Fruit fly (Drosophila melanogaster): ENCODE data around the gene vari.
A peak's percentile ranks its signal among the peaks of the same experiment; 100 is the strongest.

vari gene

dm6 chr2L:20822025-20822371, 25.2 kb upstream of the vari start (continued):
- TF ChIP-seq fd59A (GFP tag; optimal IDR thresholded peaks at IDR 0.05), result peak; percentile 9
- no peak for TF ChIP-seq dac (GFP tag; optimal IDR thresholded peaks at IDR 0.05)
- TF ChIP-seq Ets96B (tag; optimal IDR thresholded peaks at IDR 0.05), result no peak
- no peak for TF ChIP-seq CG11902 (GFP tag; optimal IDR thresholded peaks at IDR 0.05)
- no peak for TF ChIP-seq CG8319 (GFP tag; optimal IDR thresholded peaks at IDR 0.05)
- peak; percentile 84 for TF ChIP-seq svp (GFP tag)
- no peak for TF ChIP-seq cyc (GFP tag; optimal IDR thresholded peaks at IDR 0.05)
- TF ChIP-seq dsx (GFP tag; optimal IDR thresholded peaks at IDR 0.05; ENCODE audit: poor library complexity, severe bottlenecking), result peak; percentile 71
- TF ChIP-seq CG10631 (GFP tag; optimal IDR thresholded peaks at IDR 0.05), result no peak
- peak; percentile 25 for TF ChIP-seq topi (GFP tag; optimal IDR thresholded peaks at IDR 0.05)
- TF ChIP-seq CG3032 (tag; optimal IDR thresholded peaks at IDR 0.05), result no peak
- TF ChIP-seq spab (GFP tag; optimal IDR thresholded peaks at IDR 0.05), result no peak
- TF ChIP-seq Hr38 (GFP tag; optimal IDR thresholded peaks at IDR 0.05), result no peak
- no peak for TF ChIP-seq Eip75B (GFP tag; optimal IDR thresholded peaks at IDR 0.05)
- no peak for TF ChIP-seq salr (GFP tag; optimal IDR thresholded peaks at IDR 0.05)
- no peak for TF ChIP-seq CG10669 (GFP tag; optimal IDR thresholded peaks at IDR 0.05)
- peak; percentile 63 for TF ChIP-seq CG6163 (GFP tag; IDR thresholded peaks at IDR 0.05)
- peak; percentile 14 for TF ChIP-seq Met (GFP tag; optimal IDR thresholded peaks at IDR 0.05)
- no peak for TF ChIP-seq pdm3 (GFP tag; optimal IDR thresholded peaks at IDR 0.05)
- no peak for TF ChIP-seq vri (GFP tag; optimal IDR thresholded peaks at IDR 0.05)
- TF ChIP-seq acj6 (GFP tag; optimal IDR thresholded peaks at IDR 0.05), result no peak
- TF ChIP-seq Hr4 (GFP tag; optimal IDR thresholded peaks at IDR 0.05), result no peak
- no peak for TF ChIP-seq CG1621 (tag; optimal IDR thresholded peaks at IDR 0.05)
- TF ChIP-seq achi (GFP tag; optimal IDR thresholded peaks at IDR 0.05), result peak; percentile 11
- no peak for TF ChIP-seq CG7368 (GFP tag; optimal IDR thresholded peaks at IDR 0.05)
- peak; percentile 10 for TF ChIP-seq Smox (GFP tag; optimal IDR thresholded peaks at IDR 0.05)
- TF ChIP-seq fd85E (GFP tag; optimal IDR thresholded peaks at IDR 0.05), result no peak
- peak in 1 of 2 experiments; percentile 64 for TF ChIP-seq ss (GFP tag; optimal IDR thresholded peaks at IDR 0.05)
- no peak for TF ChIP-seq fkh (GFP tag; optimal IDR thresholded peaks at IDR 0.05)
- TF ChIP-seq CG9139 (GFP tag; optimal IDR thresholded peaks at IDR 0.05), result no peak
- TF ChIP-seq Lpt (GFP tag; optimal IDR thresholded peaks at IDR 0.05), result no peak

DNA sequence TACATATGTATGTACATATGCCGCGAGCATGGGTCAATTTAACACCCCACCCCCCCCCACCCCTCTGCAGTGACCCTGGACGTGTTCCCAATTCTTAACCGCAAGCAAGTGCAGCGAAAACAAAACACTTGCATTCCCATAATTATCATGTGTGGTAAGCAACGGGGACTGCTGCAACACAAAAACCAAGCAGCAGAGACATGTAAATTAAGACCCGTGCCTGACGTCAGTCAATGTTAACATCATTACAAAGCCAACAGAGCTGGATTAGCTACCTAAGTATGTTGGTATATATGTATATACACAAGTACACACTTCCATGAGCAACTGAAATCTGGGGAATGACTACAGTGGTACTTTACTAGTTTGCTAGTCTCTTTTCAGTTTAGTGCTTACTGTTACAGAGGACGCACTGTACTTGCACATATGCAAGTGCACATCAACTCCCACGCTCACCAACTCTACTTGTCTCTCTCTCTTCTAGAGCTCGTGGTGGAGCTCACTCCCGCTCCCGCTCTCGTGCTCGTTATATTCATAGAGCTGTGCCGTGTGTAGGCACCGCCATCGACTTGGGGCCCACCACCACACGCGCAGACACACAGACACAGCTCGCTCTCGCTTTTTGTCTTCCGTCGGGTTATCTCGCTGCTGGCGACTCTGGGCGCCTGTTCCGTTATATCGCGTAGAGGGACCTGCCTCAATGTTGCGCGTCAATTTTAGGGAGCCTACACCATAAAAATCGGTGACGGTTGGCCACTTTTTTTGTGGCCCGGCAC, 24.6 kb upstream of the vari start:
- peak; percentile 21 for TF ChIP-seq CG16779 (tag; optimal IDR thresholded peaks at IDR 0.05)
- peak; percentile 40 for TF ChIP-seq CG6808 (GFP tag; optimal IDR thresholded peaks at IDR 0.05)
- TF ChIP-seq Hr39 (GFP tag; optimal IDR thresholded peaks at IDR 0.05), result no peak
- TF ChIP-seq CG15336 (GFP tag; IDR thresholded peaks at IDR 0.05), result peak; percentile 75; the same call in 1 of the 2 replicates
- peak; percentile 37 for TF ChIP-seq CG11762 (GFP tag; optimal IDR thresholded peaks at IDR 0.05; ENCODE audit: insufficient read depth)
- peak in 1 of 2 experiments; percentile 46 for TF ChIP-seq ss (GFP tag; optimal IDR thresholded peaks at IDR 0.05)
- TF ChIP-seq Hr4 (GFP tag; optimal IDR thresholded peaks at IDR 0.05), result peak; percentile 4
- TF ChIP-seq Sox15 (GFP tag; optimal IDR thresholded peaks at IDR 0.05), result no peak
- TF ChIP-seq dsx (GFP tag; optimal IDR thresholded peaks at IDR 0.05; ENCODE audit: poor library complexity, severe bottlenecking), result peak; percentile 89
- peak; percentile 24 for TF ChIP-seq CG6276 (GFP tag; optimal IDR thresholded peaks at IDR 0.05)
- TF ChIP-seq spab (GFP tag; optimal IDR thresholded peaks at IDR 0.05), result peak; percentile 47
- TF ChIP-seq CG8119 (GFP tag; IDR thresholded peaks at IDR 0.05), result peak; percentile 76; the same call in 2 of the 3 replicates
- TF ChIP-seq CG3919 (GFP tag; optimal IDR thresholded peaks at IDR 0.05), result no peak
- peak; percentile 31 for TF ChIP-seq fd85E (GFP tag; optimal IDR thresholded peaks at IDR 0.05)
- peak; percentile 20 for TF ChIP-seq CG3032 (tag; optimal IDR thresholded peaks at IDR 0.05)
- no peak for TF ChIP-seq CG10631 (GFP tag; optimal IDR thresholded peaks at IDR 0.05)
- TF ChIP-seq CG8319 (GFP tag; optimal IDR thresholded peaks at IDR 0.05), result peak; percentile 30
- TF ChIP-seq CG10669 (GFP tag; optimal IDR thresholded peaks at IDR 0.05), result peak; percentile 41
- TF ChIP-seq Eip93F (GFP tag; optimal IDR thresholded peaks at IDR 0.05), result peak; percentile 65
- no peak for TF ChIP-seq CG11902 (GFP tag; optimal IDR thresholded peaks at IDR 0.05)
- peak; percentile 14 for TF ChIP-seq Lpt (GFP tag; optimal IDR thresholded peaks at IDR 0.05)
- TF ChIP-seq Blimp-1 (GFP tag; optimal IDR thresholded peaks at IDR 0.05), result peak; percentile 40
- TF ChIP-seq vri (GFP tag; optimal IDR thresholded peaks at IDR 0.05), result peak; percentile 17
- peak; percentile 84 for TF ChIP-seq eg (GFP tag; IDR thresholded peaks at IDR 0.05)
- no peak for TF ChIP-seq CG6792 (GFP tag; optimal IDR thresholded peaks at IDR 0.05)
- TF ChIP-seq CG11294 (GFP tag; IDR thresholded peaks at IDR 0.05), result peak; percentile 59
- TF ChIP-seq Eip78C (GFP tag), result peak; percentile 73
- peak; percentile 44 for TF ChIP-seq CG7368 (GFP tag; optimal IDR thresholded peaks at IDR 0.05)
- TF ChIP-seq Gug (GFP tag; IDR thresholded peaks at IDR 0.05), result peak; percentile 37; the same call in 1 of the 2 replicates
- no peak for TF ChIP-seq dac (GFP tag; optimal IDR thresholded peaks at IDR 0.05)
